Worm (Caenorhabditis elegans) whole organism, L1 larva: ENCODE data around the gene B0280.11.

Source experiments
- alr-1 ChIP-seq: fragments of 200-800 bp; sonication (Bioruptor generic); optimal IDR thresholded peaks from 2 replicates; lab custom pipeline; 2018; ENCODE audit warnings: borderline replicate concordance, mild to moderate bottlenecking, missing genetic modification characterization, missing compliant biosample characterization
- ama-1 ChIP-seq: fragments of 150-350 bp; optimal IDR thresholded peaks from 2 replicates; lab custom pipeline; 2014
- blmp-1 ChIP-seq: fragments of 150-350 bp; optimal IDR thresholded peaks from 2 replicates; lab custom pipeline; 2014; ENCODE audit warnings: missing biosample characterization, missing genetic modification characterization
- ceh-82 ChIP-seq, 3 experiments: fragments of 150-350 bp in 1 of 3; sonication (generic microtip) in 2 of 3; optimal IDR thresholded peaks; 2 replicates each; lab custom pipeline; 2014 to 2017; ENCODE audit warnings: missing biosample characterization in 3 of 3, missing genetic modification characterization in 3 of 3
- egl-13 ChIP-seq: sonication (generic microtip); optimal IDR thresholded peaks from 2 replicates; lab custom pipeline; 2016; ENCODE audit warnings: missing genotype, missing genetic modification reagents, missing genetic modification characterization, missing compliant biosample characterization
- egl-27 ChIP-seq, 2 experiments: fragments of 150-350 bp in 1 of 2; sonication (generic microtip); optimal IDR thresholded peaks; 3 replicates each; lab custom pipeline; 2017 to 2018; ENCODE audit warnings: missing biosample characterization in 2 of 2, missing genetic modification characterization in 2 of 2, missing genetic modification reagents in 2 of 2
- fos-1 ChIP-seq: fragments of 150-350 bp; optimal IDR thresholded peaks from 2 replicates; lab custom pipeline; 2014; ENCODE audit warnings: missing biosample characterization, missing genetic modification characterization
- mdl-1 ChIP-seq, 2 experiments: fragments of 150-350 bp; optimal IDR thresholded peaks; 2 replicates each; lab custom pipeline; 2014 to 2017; ENCODE audit warnings: missing biosample characterization in 2 of 2, missing genetic modification characterization in 2 of 2, inconsistent platforms in 1 of 2
- nhr-12 ChIP-seq: sonication (generic microtip); optimal IDR thresholded peaks from 2 replicates; lab custom pipeline; 2017; ENCODE audit warnings: missing biosample characterization, missing genetic modification characterization
- nhr-84 ChIP-seq: sonication (generic microtip); optimal IDR thresholded peaks from 2 replicates; lab custom pipeline; 2017; ENCODE audit warnings: missing biosample characterization, missing genetic modification characterization
- rnt-1 ChIP-seq: sonication (generic microtip); optimal IDR thresholded peaks from 2 replicates; lab custom pipeline; 2016; ENCODE audit warnings: mild to moderate bottlenecking, missing genetic modification characterization, moderate library complexity, missing compliant biosample characterization
- unc-130 ChIP-seq: fragments of 150-350 bp; optimal IDR thresholded peaks from 2 replicates; lab custom pipeline; 2017; ENCODE audit warnings: missing biosample characterization, missing genetic modification characterization, inconsistent platforms
- unc-62 ChIP-seq: fragments of 150-350 bp; optimal IDR thresholded peaks from 2 replicates; lab custom pipeline; 2014; ENCODE audit warnings: missing biosample characterization, missing genetic modification reagents, missing genetic modification characterization

DNA sequence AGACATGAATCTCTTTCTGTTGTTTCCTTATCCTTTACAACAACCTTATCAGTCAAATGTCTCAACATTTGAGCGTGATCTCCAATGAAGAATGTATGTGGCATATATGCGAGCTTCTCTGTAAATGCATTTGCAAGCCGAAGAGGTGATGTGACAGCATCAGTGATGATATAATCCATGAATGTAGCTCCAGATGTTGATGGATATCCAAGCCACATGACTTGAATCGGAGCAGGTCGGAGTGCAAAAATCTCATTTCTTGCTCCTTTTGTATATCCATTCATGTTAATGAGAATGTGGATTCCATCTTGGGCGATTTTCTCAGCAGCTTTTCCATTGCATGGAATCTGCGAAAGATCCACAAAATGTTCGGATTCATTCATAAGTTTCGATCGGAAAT, 10.1 kb upstream of the B0280.11 start:
- no peak for TF ChIP-seq ceh-82 (tag; optimal IDR thresholded peaks at IDR 0.05; lab: Kevin White, UChicago)
- no peak for TF ChIP-seq nhr-84 (tag; lab: Kevin White, UChicago)
- no peak for TF ChIP-seq nhr-12 (tag; lab: Kevin White, UChicago)
- TF ChIP-seq egl-13 (tag; lab: Kevin White, UChicago), result no peak
- no peak for TF ChIP-seq ama-1
- TF ChIP-seq egl-27 (tag; optimal IDR thresholded peaks at IDR 0.05; lab: Kevin White, UChicago), result no peak
- no peak for TF ChIP-seq rnt-1 (tag; lab: Kevin White, UChicago)
- no peak for TF ChIP-seq unc-130 (tag; lab: Kevin White, UChicago)
- TF ChIP-seq alr-1 (tag; lab: Kevin White, UChicago), result no peak
- no peak for TF ChIP-seq mdl-1 (tag; optimal IDR thresholded peaks at IDR 0.05; lab: Kevin White, UChicago)
- no peak for TF ChIP-seq fos-1
- no peak for TF ChIP-seq unc-62 (GFP tag; lab: Kevin White, UChicago)
- no peak for TF ChIP-seq blmp-1
